Worm (Caenorhabditis elegans) whole organism, midembryonic: Measurements from ENCODE around the gene str-19.

Experiments
- cog-1 ChIP-seq: sonication (generic microtip); optimal IDR thresholded peaks from 2 replicates; lab custom pipeline; 2016; ENCODE audit warnings: missing genetic modification characterization, missing compliant biosample characterization
- klf-2 ChIP-seq: fragments of 200-800 bp; sonication (Bioruptor generic); conservative IDR thresholded peaks from 2 replicates; pipeline ENCODE4 v1.3.6; 2022; ENCODE audit warnings: missing genetic modification reagents, missing genetic modification characterization, missing compliant biosample characterization

- TF ChIP-seq klf-2 = no peak
- TF ChIP-seq cog-1 (tag; lab: Kevin White, UChicago) = no peak
Observed at ce11 chrV:15757645-15758044, 13.4 kb upstream of the str-19 start.
